Fruit fly (Drosophila melanogaster) whole organism, embryonic: ENCODE measurements around the gene mRpL51.

Source experiments
- Atf6 ChIP-seq: fragments of 200-800 bp; sonication (Bioruptor generic); IDR thresholded peaks from 2 replicates; pipeline ENCODE4 v1.3.6; 2022; ENCODE audit warnings: missing biosample characterization, missing genetic modification characterization
- BEAF-32 ChIP-seq: fragments of 200-800 bp; sonication (Bioruptor generic); optimal IDR thresholded peaks from 3 replicates; lab custom pipeline; 2017; ENCODE audit warnings: missing biosample characterization, missing genetic modification characterization, mild to moderate bottlenecking, moderate library complexity, missing genetic modification reagents
- CG10267 ChIP-seq: fragments of 200-800 bp; sonication (Bioruptor generic); optimal IDR thresholded peaks from 2 replicates; lab custom pipeline; 2018; ENCODE audit warnings: missing biosample characterization, mild to moderate bottlenecking, missing genetic modification characterization, moderate library complexity
- CG10366 ChIP-seq: fragments of 200-800 bp; sonication (Bioruptor generic); IDR thresholded peaks from 2 replicates; pipeline ENCODE4 v1.3.6; 2022; ENCODE audit warnings: missing biosample characterization, missing genetic modification characterization
- CG11085 ChIP-seq: fragments of 200-800 bp; sonication (Bioruptor generic); IDR thresholded peaks from 2 replicates; pipeline ENCODE4 v1.3.6; 2022; ENCODE audit warnings: missing biosample characterization, missing genetic modification characterization
- CG12299 ChIP-seq: fragments of 200-800 bp; sonication (Bioruptor generic); optimal IDR thresholded peaks from 2 replicates; lab custom pipeline; 2018; ENCODE audit warnings: missing biosample characterization, mild to moderate bottlenecking, missing genetic modification characterization
- CG12391 ChIP-seq: fragments of 200-800 bp; sonication (Bioruptor generic); optimal IDR thresholded peaks from 3 replicates; lab custom pipeline; 2018; ENCODE audit warnings: missing biosample characterization, mild to moderate bottlenecking, missing genetic modification characterization, moderate library complexity
- CG12769 ChIP-seq: fragments of 200-800 bp; sonication (Bioruptor generic); optimal IDR thresholded peaks from 2 replicates; lab custom pipeline; 2019; ENCODE audit warnings: missing biosample characterization, mild to moderate bottlenecking, missing genetic modification characterization, moderate library complexity
- CG14441 ChIP-seq: fragments of 200-800 bp; sonication (Bioruptor generic); IDR thresholded peaks from 2 replicates; pipeline ENCODE4 v1.3.6; 2022; ENCODE audit warnings: missing biosample characterization, missing genetic modification characterization
- CG15073 ChIP-seq: fragments of 200-800 bp; sonication (Bioruptor generic); optimal IDR thresholded peaks from 2 replicates; lab custom pipeline; 2016; ENCODE audit warnings: missing biosample characterization, missing genetic modification characterization
- CG17361 ChIP-seq: fragments of 200-800 bp; sonication (Bioruptor generic); IDR thresholded peaks from 3 replicates; pipeline ENCODE4 v1.3.6; 2022; ENCODE audit warnings: missing biosample characterization, missing genetic modification characterization
- CG18619 ChIP-seq: fragments of 200-800 bp; sonication (Bioruptor generic); optimal IDR thresholded peaks from 3 replicates; lab custom pipeline; 2017; ENCODE audit warnings: missing biosample characterization, mild to moderate bottlenecking, missing genetic modification characterization
- CG3065 ChIP-seq: fragments of 200-800 bp; sonication (Bioruptor generic); optimal IDR thresholded peaks from 2 replicates; lab custom pipeline; 2016; ENCODE audit warnings: missing biosample characterization, missing genetic modification characterization
- CG3847 ChIP-seq: fragments of 200-800 bp; sonication (Bioruptor generic); IDR thresholded peaks from 2 replicates; pipeline ENCODE4 v1.3.6; 2022; ENCODE audit warnings: missing biosample characterization, missing genetic modification characterization
- CG4730 ChIP-seq: fragments of 200-800 bp; sonication (Bioruptor generic); IDR thresholded peaks from 2 replicates; pipeline ENCODE4 v1.3.6; 2022; ENCODE audit warnings: missing biosample characterization, missing genetic modification characterization
- CG8359 ChIP-seq: fragments of 200-800 bp; sonication (Bioruptor generic); optimal IDR thresholded peaks from 2 replicates; lab custom pipeline; 2017; ENCODE audit warnings: missing biosample characterization, mild to moderate bottlenecking, missing genetic modification characterization, borderline replicate concordance
- CG8765 ChIP-seq: fragments of 200-800 bp; sonication (Bioruptor generic); IDR thresholded peaks from 2 replicates; pipeline ENCODE4 v1.3.6; 2022; ENCODE audit warnings: missing biosample characterization, missing genetic modification characterization
- CG9437 ChIP-seq: fragments of 200-800 bp; sonication (Bioruptor generic); optimal IDR thresholded peaks from 2 replicates; lab custom pipeline; 2018; ENCODE audit warnings: missing biosample characterization, mild to moderate bottlenecking, missing genetic modification characterization
- CG9727 ChIP-seq: fragments of 200-800 bp; sonication (Bioruptor generic); optimal IDR thresholded peaks from 3 replicates; lab custom pipeline; 2017; ENCODE audit warnings: missing biosample characterization, mild to moderate bottlenecking, missing genetic modification characterization
- CkIIα-i1 ChIP-seq: fragments of 200-800 bp; sonication (Bioruptor generic); IDR thresholded peaks from 2 replicates; pipeline ENCODE4 v1.3.6; 2022; ENCODE audit warnings: missing biosample characterization, missing genetic modification characterization
- D ChIP-seq, 2 experiments: fragments of 200-800 bp in 1 of 2; fragments of >200 bp in 1 of 2; sonication (Bioruptor generic) in 1 of 2; optimal IDR thresholded peaks; 2 replicates in 1 of 2; 3 replicates in 1 of 2; lab custom pipeline; 2017; ENCODE audit warnings: mild to moderate bottlenecking in 1 of 2, missing biosample characterization in 1 of 2, missing genetic modification characterization in 1 of 2, missing genetic modification reagents in 1 of 2
- E2f2 ChIP-seq: fragments of 200-800 bp; sonication (Bioruptor generic); IDR thresholded peaks from 2 replicates; pipeline ENCODE4 v1.3.6; 2022; ENCODE audit warnings: missing biosample characterization, missing genetic modification characterization
- Eip74EF ChIP-seq, 2 experiments: fragments of 200-800 bp in 1 of 2; fragments of >200 bp in 1 of 2; sonication (Bioruptor generic) in 1 of 2; optimal IDR thresholded peaks; 2 replicates each; lab custom pipeline; 2017 to 2019; ENCODE audit warnings: missing biosample characterization in 2 of 2, missing genetic modification characterization in 2 of 2, mild to moderate bottlenecking in 1 of 2, moderate library complexity in 1 of 2
- Elba2 ChIP-seq: fragments of 200-800 bp; sonication (Bioruptor generic); optimal IDR thresholded peaks from 3 replicates; lab custom pipeline; 2016; ENCODE audit warnings: missing biosample characterization, missing genetic modification characterization
- Gsc ChIP-seq: fragments of 200-800 bp; sonication (Bioruptor generic); IDR thresholded peaks from 2 replicates; pipeline ENCODE4 v1.3.6; 2022; ENCODE audit warnings: missing biosample characterization, missing genetic modification characterization
- Hand ChIP-seq: fragments of 200-800 bp; sonication (Bioruptor generic); optimal IDR thresholded peaks from 2 replicates; lab custom pipeline; 2017; ENCODE audit warnings: mild to moderate bottlenecking, missing biosample characterization, missing genetic modification reagents, missing genetic modification characterization
- MESR4 ChIP-seq: fragments of 200-800 bp; sonication (Bioruptor generic); optimal IDR thresholded peaks from 2 replicates; lab custom pipeline; 2018; ENCODE audit warnings: missing biosample characterization, mild to moderate bottlenecking, missing genetic modification characterization, moderate library complexity
- NK7.1 ChIP-seq: fragments of 200-800 bp; sonication (Bioruptor generic); optimal IDR thresholded peaks from 3 replicates; lab custom pipeline; 2016; ENCODE audit warnings: missing biosample characterization, missing genetic modification characterization
- PHDP ChIP-seq: fragments of 200-800 bp; sonication (Bioruptor generic); optimal IDR thresholded peaks from 3 replicates; lab custom pipeline; 2018; ENCODE audit warnings: missing biosample characterization, mild to moderate bottlenecking, missing genetic modification characterization, moderate library complexity
- Tbp ChIP-seq: fragments of >200 bp; optimal IDR thresholded peaks from 2 replicates; lab custom pipeline; 2018; ENCODE audit warnings: missing biosample characterization, missing genetic modification characterization
- Vsx1 ChIP-seq: fragments of 200-800 bp; sonication (Bioruptor generic); optimal IDR thresholded peaks from 2 replicates; lab custom pipeline; 2017; ENCODE audit warnings: missing biosample characterization, mild to moderate bottlenecking, missing genetic modification characterization, missing genetic modification reagents
- ato ChIP-seq: fragments of 200-800 bp; sonication (Bioruptor generic); IDR thresholded peaks from 2 replicates; pipeline ENCODE4 v1.3.6; 2022; ENCODE audit warnings: missing biosample characterization, missing genetic modification characterization; ENCODE audit not compliant: partially characterized antibody
- bowl ChIP-seq: fragments of 200-800 bp; sonication (Bioruptor generic); IDR thresholded peaks from 2 replicates; pipeline ENCODE4 v1.3.6; 2022; ENCODE audit warnings: missing biosample characterization, missing genetic modification characterization
- caup ChIP-seq: fragments of 200-800 bp; sonication (Bioruptor generic); optimal IDR thresholded peaks from 3 replicates; lab custom pipeline; 2017; ENCODE audit warnings: missing biosample characterization, mild to moderate bottlenecking, missing genetic modification characterization, moderate library complexity; ENCODE audit not compliant: severe bottlenecking
- chif ChIP-seq, 2 experiments: fragments of 200-800 bp; sonication (Bioruptor generic); optimal IDR thresholded peaks; 3 replicates each; lab custom pipeline; 2016; ENCODE audit warnings: missing biosample characterization in 2 of 2, missing genetic modification characterization in 2 of 2
- chm ChIP-seq: fragments of 200-800 bp; sonication (Bioruptor generic); IDR thresholded peaks from 2 replicates; pipeline ENCODE4 v1.3.6; 2022; ENCODE audit warnings: missing biosample characterization, missing genetic modification characterization
- crol ChIP-seq: fragments of 200-800 bp; sonication (Bioruptor generic); IDR thresholded peaks from 2 replicates; pipeline ENCODE4 v1.3.6; 2022; ENCODE audit warnings: missing biosample characterization, missing genetic modification characterization
- dimm ChIP-seq: fragments of 200-800 bp; sonication (Bioruptor generic); IDR thresholded peaks from 2 replicates; pipeline ENCODE4 v1.3.6; 2022; ENCODE audit warnings: missing biosample characterization, missing genetic modification characterization
- fd96Cb ChIP-seq: fragments of 200-800 bp; sonication (Bioruptor generic); optimal IDR thresholded peaks from 2 replicates; lab custom pipeline; 2018; ENCODE audit warnings: missing biosample characterization, mild to moderate bottlenecking, missing genetic modification characterization, moderate library complexity
- gfzf ChIP-seq: fragments of 200-800 bp; sonication (Bioruptor generic); optimal IDR thresholded peaks from 2 replicates; lab custom pipeline; 2016; ENCODE audit warnings: missing biosample characterization, mild to moderate bottlenecking, missing genetic modification characterization, moderate library complexity
- jing ChIP-seq: fragments of 200-800 bp; sonication (Bioruptor generic); optimal IDR thresholded peaks from 2 replicates; lab custom pipeline; 2018; ENCODE audit warnings: missing biosample characterization, mild to moderate bottlenecking, missing genetic modification characterization
- lmd ChIP-seq: fragments of 200-800 bp; sonication (Bioruptor generic); IDR thresholded peaks from 2 replicates; pipeline ENCODE4 v1.3.6; 2022; ENCODE audit warnings: missing biosample characterization, missing genetic modification characterization
- luna ChIP-seq: fragments of 200-800 bp; sonication (Bioruptor generic); optimal IDR thresholded peaks from 2 replicates; lab custom pipeline; 2016; ENCODE audit warnings: missing biosample characterization, missing genetic modification characterization
- pzg ChIP-seq: fragments of 200-800 bp; sonication (Bioruptor generic); optimal IDR thresholded peaks from 3 replicates; lab custom pipeline; 2018; ENCODE audit warnings: missing biosample characterization, mild to moderate bottlenecking, missing genetic modification characterization, moderate library complexity
- slp2 ChIP-seq: fragments of 200-800 bp; sonication (Bioruptor generic); optimal IDR thresholded peaks from 2 replicates; lab custom pipeline; 2016; ENCODE audit warnings: missing biosample characterization, missing genetic modification characterization
- tap ChIP-seq: fragments of 200-800 bp; optimal IDR thresholded peaks from 3 replicates; lab custom pipeline; 2019; ENCODE audit warnings: missing biosample characterization, mild to moderate bottlenecking, missing genetic modification characterization, moderate library complexity
- tin ChIP-seq: fragments of 200-800 bp; sonication (Bioruptor generic); optimal IDR thresholded peaks from 3 replicates; lab custom pipeline; 2016; ENCODE audit warnings: missing biosample characterization, missing genetic modification characterization
- vnd ChIP-seq: fragments of 200-800 bp; sonication (Bioruptor generic); IDR thresholded peaks from 3 replicates; pipeline ENCODE4 v1.3.6; 2022; ENCODE audit warnings: missing biosample characterization, missing genetic modification characterization; ENCODE audit not compliant: partially characterized antibody

mRpL51 gene

DNA sequence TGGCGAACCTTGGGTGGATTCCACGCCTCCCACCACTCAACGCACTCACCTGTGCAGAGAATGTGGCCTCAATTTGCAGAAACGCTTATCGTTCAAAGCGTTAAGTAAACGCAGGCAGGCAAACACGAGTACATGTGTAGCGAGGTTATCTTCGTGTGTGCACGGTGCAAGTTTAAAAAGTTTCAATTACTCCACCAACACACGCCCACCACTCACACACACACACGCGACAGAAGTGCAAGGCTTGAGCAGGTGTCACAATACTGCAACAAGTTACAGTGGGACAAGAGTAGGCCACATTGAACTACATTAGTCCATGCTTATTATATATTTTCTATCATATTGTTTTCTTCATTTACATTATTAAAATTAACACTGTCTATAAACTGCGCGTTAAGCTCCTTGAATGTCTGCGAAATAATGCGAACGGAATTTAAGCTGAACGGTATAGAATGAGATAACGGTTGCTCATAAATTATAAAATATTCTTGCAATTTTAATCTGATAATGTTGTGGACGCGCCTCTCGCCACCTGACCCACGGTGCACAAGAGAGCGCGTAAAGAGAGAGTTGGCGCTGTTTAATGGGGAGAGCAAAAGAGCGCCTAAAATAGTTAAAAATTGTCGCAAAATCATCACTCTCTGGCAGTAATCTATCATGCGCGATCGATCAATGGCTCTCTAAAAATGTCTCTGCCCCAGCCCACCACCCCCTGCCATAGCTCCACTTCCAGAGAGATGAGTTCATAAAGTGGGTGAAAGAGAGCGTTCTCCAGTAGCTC, 17.5 kb upstream of the mRpL51 start (continued):
- TF ChIP-seq PHDP (tag; lab: Kevin White, UChicago) (peak; percentile 96), Elba2 (GFP tag; lab: Kevin White, UChicago) (no peak), crol (GFP tag; lab: Robert Waterston, UW) (peak; percentile 97), CG15073 (peak; percentile 65), MESR4 (GFP tag; lab: Kevin White, UChicago) (peak; percentile 51), CG14441 (GFP tag; lab: Robert Waterston, UW) (peak; percentile 95), tin (GFP tag; lab: Kevin White, UChicago) (peak; percentile 90), CG10366 (GFP tag; lab: Robert Waterston, UW) (peak; percentile 95), Gsc (GFP tag; lab: Robert Waterston, UW) (no peak), CG12299 (tag; lab: Kevin White, UChicago) (peak; percentile 93), CG8359 (peak; percentile 92), tap (tag; lab: Kevin White, UChicago) (peak; percentile 97), chm (GFP tag; lab: Robert Waterston, UW) (peak; percentile 88), CG8765 (peak; percentile 73), CG4730 (GFP tag; lab: Robert Waterston, UW) (peak; percentile 87), CG9727 (peak; percentile 57), Eip74EF (GFP tag; optimal IDR thresholded peaks at IDR 0.05; lab: Kevin White, UChicago) (peak in 1 of 2 experiments; percentile 97), luna (GFP tag; lab: Kevin White, UChicago) (no peak), CG9437 (GFP tag; lab: Kevin White, UChicago) (peak; percentile 70), dimm (GFP tag; lab: Robert Waterston, UW) (peak; percentile 89), Atf6 (GFP tag; lab: Robert Waterston, UW) (peak; percentile 83), CG3065 (peak; percentile 82), bowl (GFP tag; lab: Robert Waterston, UW) (peak; percentile 92), CG12769 (tag; lab: Kevin White, UChicago) (peak; percentile 91), vnd (peak; percentile 54; the same call in 2 of the 3 replicates), fd96Cb (tag; lab: Kevin White, UChicago) (peak; percentile 98), chif (GFP tag; optimal IDR thresholded peaks at IDR 0.05; lab: Kevin White, UChicago) (peak; percentile 84 to 90), gfzf (GFP tag; lab: Kevin White, UChicago) (no peak), CG3847 (GFP tag; lab: Robert Waterston, UW) (peak; percentile 84), CG18619 (GFP tag; lab: Kevin White, UChicago) (peak; percentile 90), CG10267 (tag; lab: Kevin White, UChicago) (peak; percentile 86), CG11085 (peak; percentile 68), slp2 (GFP tag; lab: Kevin White, UChicago) (peak; percentile 86), ato (GFP tag; lab: Robert Waterston, UW) (no peak), CG17361 (peak; percentile 79), CG12391 (tag; lab: Kevin White, UChicago) (peak; percentile 96), Vsx1 (GFP tag; lab: Kevin White, UChicago) (peak; percentile 88), CkIIα-i1 (GFP tag; lab: Robert Waterston, UW) (peak; percentile 65; the same call in 1 of the 2 replicates), caup (GFP tag; lab: Kevin White, UChicago) (peak; percentile 67), pzg (no peak), D (optimal IDR thresholded peaks at IDR 0.05; lab: Kevin White, UChicago) (no peak), D (GFP tag; optimal IDR thresholded peaks at IDR 0.05; lab: Kevin White, UChicago) (peak; percentile 96), BEAF-32 (no peak), lmd (peak; percentile 95), jing (peak; percentile 98), Tbp (GFP tag; lab: Kevin White, UChicago) (no peak), NK7.1 (GFP tag; lab: Kevin White, UChicago) (peak; percentile 65), Hand (GFP tag; lab: Kevin White, UChicago) (peak; percentile 57), E2f2 (GFP tag; lab: Robert Waterston, UW) (peak; percentile 80)
